Fruit fly (Drosophila melanogaster): Measurements from ENCODE around the gene Mesh1.
A peak's percentile ranks its signal among the peaks of the same experiment; 100 is the strongest.

Mesh1 gene

DNA sequence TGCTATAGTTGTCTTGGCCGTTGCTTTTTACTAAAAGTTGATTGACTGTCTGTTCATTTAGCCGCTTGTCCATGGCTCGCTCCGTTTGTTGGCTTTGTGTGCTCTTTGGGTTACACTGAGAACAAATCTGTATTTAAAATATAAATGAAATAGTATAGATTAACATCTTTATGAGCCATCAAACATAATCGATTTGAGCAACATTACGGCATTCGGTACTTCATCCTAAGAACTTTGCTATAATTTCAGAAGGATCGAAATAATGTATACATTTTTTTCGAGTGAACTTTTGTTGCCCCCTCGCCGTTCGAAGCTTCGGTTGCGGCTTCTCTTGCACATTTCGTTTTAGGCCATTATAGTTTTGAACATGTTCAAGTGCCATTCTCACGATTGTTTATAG lies 5.7 kb upstream of the Mesh1 start (continued):
- TF ChIP-seq CG3847 (GFP tag; IDR thresholded peaks at IDR 0.05) (0 out of 2 replicates have a peak, but pooled peaks have one; percentile 27), Hsf (GFP tag; optimal IDR thresholded peaks at IDR 0.05) (peak; percentile 43), Elba2 (GFP tag; optimal IDR thresholded peaks at IDR 0.05) (no peak), Blimp-1 (GFP tag; optimal IDR thresholded peaks at IDR 0.05) (peak; percentile 83), nmo (GFP tag; optimal IDR thresholded peaks at IDR 0.05) (peak; percentile 76), ap (GFP tag; IDR thresholded peaks at IDR 0.05) (peak; percentile 53), pfk (GFP tag; optimal IDR thresholded peaks at IDR 0.05) (no peak), Med (GFP tag) (peak; percentile 88), Xbp1 (GFP tag; optimal IDR thresholded peaks at IDR 0.05) (peak; percentile 70), CG10654 (GFP tag; optimal IDR thresholded peaks at IDR 0.05) (peak; percentile 43), Bteb2 (GFP tag; optimal IDR thresholded peaks at IDR 0.05) (no peak), Spps (tag; optimal IDR thresholded peaks at IDR 0.05) (peak; percentile 61), Vsx1 (GFP tag; optimal IDR thresholded peaks at IDR 0.05) (peak; percentile 27), CG10321 (GFP tag; IDR thresholded peaks at IDR 0.05) (no peak), pros (GFP tag; optimal IDR thresholded peaks at IDR 0.05) (no peak), Poxn (GFP tag; IDR thresholded peaks at IDR 0.05) (no peak), sug (tag; optimal IDR thresholded peaks at IDR 0.05) (no peak), gsb (GFP tag; IDR thresholded peaks at IDR 0.05) (no peak), CG1602 (GFP tag; optimal IDR thresholded peaks at IDR 0.05) (peak; percentile 40), prd (optimal IDR thresholded peaks at IDR 0.05) (no peak), prd (GFP tag; IDR thresholded peaks at IDR 0.05) (peak; percentile 57; the same call in 2 of the 3 replicates), CG15073 (GFP tag; optimal IDR thresholded peaks at IDR 0.05) (no peak), CG4730 (GFP tag; IDR thresholded peaks at IDR 0.05) (peak; percentile 57), mld (GFP tag; IDR thresholded peaks at IDR 0.05; ENCODE audit: partially characterized antibody) (no peak), CG15601 (tag; optimal IDR thresholded peaks at IDR 0.05) (peak; percentile 69), Dip2 (GFP tag; IDR thresholded peaks at IDR 0.05) (no peak), ATbp (GFP tag; optimal IDR thresholded peaks at IDR 0.05) (peak; percentile 83), Dll (GFP tag; IDR thresholded peaks at IDR 0.05; ENCODE audit: partially characterized antibody) (no peak), CG4707 (GFP tag; optimal IDR thresholded peaks at IDR 0.05) (peak; percentile 71), slou (GFP tag; optimal IDR thresholded peaks at IDR 0.05) (no peak), CG17328 (GFP tag; IDR thresholded peaks at IDR 0.05) (peak; percentile 71), rib (GFP tag; IDR thresholded peaks at IDR 0.05) (no peak), ems (GFP tag; optimal IDR thresholded peaks at IDR 0.05) (peak; percentile 37), CG2889 (GFP tag; IDR thresholded peaks at IDR 0.05) (peak; percentile 28; the same call in 1 of the 3 replicates), CG18764 (GFP tag; optimal IDR thresholded peaks at IDR 0.05) (peak; percentile 35), ind (GFP tag; optimal IDR thresholded peaks at IDR 0.05) (peak; percentile 71), odd (GFP tag; optimal IDR thresholded peaks at IDR 0.05) (peak; percentile 67), CG34422 (GFP tag; IDR thresholded peaks at IDR 0.05) (peak; percentile 56; the same call in 1 of the 3 replicates), Lhr (GFP tag; optimal IDR thresholded peaks at IDR 0.05) (peak; percentile 17), Ada2b (GFP tag; IDR thresholded peaks at IDR 0.05) (peak; percentile 66), kah (GFP tag; optimal IDR thresholded peaks at IDR 0.05) (peak; percentile 42), lab (GFP tag; optimal IDR thresholded peaks at IDR 0.05) (peak; percentile 65), Tbp (GFP tag; optimal IDR thresholded peaks at IDR 0.05) (no peak), Neu2 (GFP tag; optimal IDR thresholded peaks at IDR 0.05; ENCODE audit: borderline replicate concordance) (no peak), Scr (GFP tag; IDR thresholded peaks at IDR 0.05; ENCODE audit: partially characterized antibody) (no peak), dpn (GFP tag; optimal IDR thresholded peaks at IDR 0.05) (peak; percentile 14 to 61), Nf-YA (GFP tag; IDR thresholded peaks at IDR 0.05) (peak; percentile 54), CG5180 (GFP tag; optimal IDR thresholded peaks at IDR 0.05) (peak; percentile 58), ttk (GFP tag; IDR thresholded peaks at IDR 0.05) (peak; percentile 54), Deaf1 (tag; optimal IDR thresholded peaks at IDR 0.05) (no peak), oc (tag; optimal IDR thresholded peaks at IDR 0.05) (peak; percentile 82)
